Fruit fly (Drosophila melanogaster) Kc167 (cell line): ENCODE measurements around the gene ranshi.

Experiments used
- Myc ChIP-seq: fragments of >200 bp; optimal IDR thresholded peaks from 2 replicates; lab custom pipeline; 2017; ENCODE audit warnings: missing external identifiers
- h ChIP-seq: fragments of >200 bp; optimal IDR thresholded peaks from 3 replicates; lab custom pipeline; 2018; ENCODE audit warnings: missing external identifiers
- ttk ChIP-seq: sonication (Bioruptor generic); optimal IDR thresholded peaks from 2 replicates; lab custom pipeline; 2017; ENCODE audit warnings: missing external identifiers

DNA sequence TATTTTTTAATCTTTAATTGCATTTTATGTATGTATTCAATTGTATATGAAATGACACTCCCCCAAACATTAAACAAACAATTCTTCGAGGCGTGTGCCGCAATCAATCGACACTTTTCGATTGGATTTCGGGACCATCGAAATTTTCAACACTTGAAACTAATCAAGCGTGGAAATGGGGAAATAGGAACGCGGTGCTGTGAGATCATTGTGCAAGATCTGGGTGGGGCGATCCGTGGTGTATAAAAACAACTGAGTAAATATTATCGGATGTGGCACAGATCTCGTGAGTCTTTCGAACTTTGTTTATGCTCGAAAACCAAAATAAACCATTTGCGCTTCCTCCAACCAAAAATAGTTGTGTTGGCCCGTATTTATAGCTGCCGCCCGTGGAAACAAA, 11.8 kb upstream of the ranshi start:
- TF ChIP-seq h (no peak), ttk (no peak), Myc (lab: Kevin White, UChicago) (no peak)
